Fruit fly (Drosophila melanogaster) whole organism, embryonic: Measurements from ENCODE around the gene ImpE1.

Experiments used
- ATbp ChIP-seq: fragments of 200-800 bp; sonication (Bioruptor generic); optimal IDR thresholded peaks from 2 replicates; lab custom pipeline; 2017; ENCODE audit warnings: missing biosample characterization, mild to moderate bottlenecking, missing genetic modification characterization, missing genetic modification reagents
- Antp ChIP-seq: fragments of 200-800 bp; sonication (Bioruptor generic); optimal IDR thresholded peaks from 3 replicates; lab custom pipeline; 2016; ENCODE audit warnings: missing biosample characterization, missing genetic modification characterization
- Asciz ChIP-seq: fragments of 200-800 bp; sonication (Bioruptor generic); optimal IDR thresholded peaks from 2 replicates; lab custom pipeline; 2017; ENCODE audit warnings: missing biosample characterization, mild to moderate bottlenecking, missing genetic modification characterization, missing genetic modification reagents
- CG10543 ChIP-seq: fragments of 200-800 bp; sonication (Bioruptor generic); optimal IDR thresholded peaks from 3 replicates; lab custom pipeline; 2017; ENCODE audit warnings: missing biosample characterization, mild to moderate bottlenecking, missing genetic modification characterization, moderate library complexity
- CG17359 ChIP-seq: fragments of 200-800 bp; sonication (Bioruptor generic); optimal IDR thresholded peaks from 3 replicates; lab custom pipeline; 2018; ENCODE audit warnings: missing biosample characterization, mild to moderate bottlenecking, missing genetic modification characterization, moderate library complexity
- CG18262 ChIP-seq: fragments of 200-800 bp; optimal IDR thresholded peaks from 3 replicates; lab custom pipeline; 2019; ENCODE audit warnings: missing biosample characterization, mild to moderate bottlenecking, missing genetic modification characterization, moderate library complexity
- CG2875 ChIP-seq: fragments of 200-800 bp; sonication (Bioruptor generic); optimal IDR thresholded peaks from 2 replicates; lab custom pipeline; 2017; ENCODE audit warnings: missing biosample characterization, mild to moderate bottlenecking, missing genetic modification characterization, missing genetic modification reagents
- CG3281 ChIP-seq: fragments of 200-800 bp; sonication (Bioruptor generic); optimal IDR thresholded peaks from 3 replicates; lab custom pipeline; 2017; ENCODE audit warnings: missing biosample characterization, mild to moderate bottlenecking, missing genetic modification characterization
- CG4424 ChIP-seq: fragments of 200-800 bp; sonication (Bioruptor generic); optimal IDR thresholded peaks from 3 replicates; lab custom pipeline; 2016; ENCODE audit warnings: missing biosample characterization, missing genetic modification characterization
- CG4820 ChIP-seq: fragments of 200-800 bp; sonication (Bioruptor generic); optimal IDR thresholded peaks from 3 replicates; lab custom pipeline; 2016; ENCODE audit warnings: missing biosample characterization, missing genetic modification characterization
- CG6175 ChIP-seq: fragments of 200-800 bp; sonication (Bioruptor generic); IDR thresholded peaks from 3 replicates; pipeline ENCODE4 v1.3.6; 2022; ENCODE audit warnings: missing biosample characterization, missing genetic modification characterization
- CG6689 ChIP-seq: fragments of 200-800 bp; sonication (Bioruptor generic); IDR thresholded peaks from 2 replicates; pipeline ENCODE4 v1.3.6; 2022; ENCODE audit warnings: missing biosample characterization, missing genetic modification characterization
- CG8388 ChIP-seq: fragments of 200-800 bp; sonication (Bioruptor generic); optimal IDR thresholded peaks from 2 replicates; lab custom pipeline; 2019; ENCODE audit warnings: missing biosample characterization, mild to moderate bottlenecking, missing genetic modification characterization, moderate library complexity
- CG8944 ChIP-seq: fragments of 200-800 bp; sonication (Bioruptor generic); optimal IDR thresholded peaks from 3 replicates; lab custom pipeline; 2016; ENCODE audit warnings: missing biosample characterization, missing genetic modification characterization
- CrebB ChIP-seq: fragments of 200-800 bp; sonication (Bioruptor generic); optimal IDR thresholded peaks from 3 replicates; lab custom pipeline; 2018; ENCODE audit warnings: missing biosample characterization, mild to moderate bottlenecking, missing genetic modification characterization
- Dad ChIP-seq: fragments of 200-800 bp; sonication (Bioruptor generic); optimal IDR thresholded peaks from 3 replicates; lab custom pipeline; 2016; ENCODE audit warnings: missing biosample characterization, missing genetic modification characterization
- Deaf1 ChIP-seq: fragments of 200-800 bp; optimal IDR thresholded peaks from 3 replicates; lab custom pipeline; 2019; ENCODE audit warnings: missing biosample characterization, mild to moderate bottlenecking, missing genetic modification characterization, moderate library complexity
- Drgx ChIP-seq: fragments of 200-800 bp; sonication (Bioruptor generic); IDR thresholded peaks from 2 replicates; pipeline ENCODE4 v1.3.6; 2022; ENCODE audit warnings: missing biosample characterization, missing genetic modification characterization
- Ets65A ChIP-seq: fragments of 200-800 bp; sonication (Bioruptor generic); peaks from one replicate; lab custom pipeline; 2016; ENCODE audit warnings: missing biosample characterization, missing genetic modification characterization
- Gug ChIP-seq: fragments of 200-800 bp; sonication (Bioruptor generic); IDR thresholded peaks from 4 replicates; pipeline ENCODE4 v1.3.6; 2022; ENCODE audit warnings: missing biosample characterization, missing genetic modification characterization
- HLH3B ChIP-seq: fragments of 200-800 bp; sonication (Bioruptor generic); IDR thresholded peaks from 2 replicates; pipeline ENCODE4 v1.3.6; 2022; ENCODE audit warnings: missing biosample characterization, missing genetic modification characterization
- Hr78 ChIP-seq, 2 experiments: fragments of 200-800 bp in 1 of 2; fragments of >200 bp in 1 of 2; sonication (Bioruptor generic) in 1 of 2; optimal IDR thresholded peaks; 2 replicates each; lab custom pipeline; 2017 to 2019; ENCODE audit warnings: missing biosample characterization in 2 of 2, missing genetic modification characterization in 2 of 2, mild to moderate bottlenecking in 1 of 2, moderate library complexity in 1 of 2
- Optix ChIP-seq: fragments of 200-800 bp; sonication (Bioruptor generic); IDR thresholded peaks from 3 replicates; pipeline ENCODE4 v1.3.6; 2022; ENCODE audit warnings: missing biosample characterization, missing genetic modification characterization
- Ssrp ChIP-seq: fragments of 200-800 bp; sonication (Bioruptor generic); optimal IDR thresholded peaks from 2 replicates; lab custom pipeline; 2018; ENCODE audit warnings: missing biosample characterization, mild to moderate bottlenecking, missing genetic modification characterization, moderate library complexity
- Xrp1 ChIP-seq: fragments of 200-800 bp; sonication (Bioruptor generic); IDR thresholded peaks from 2 replicates; pipeline ENCODE4 v1.3.6; 2022; ENCODE audit warnings: missing biosample characterization, missing genetic modification characterization
- az2 ChIP-seq: fragments of 200-800 bp; sonication (Bioruptor generic); optimal IDR thresholded peaks from 3 replicates; lab custom pipeline; 2016; ENCODE audit warnings: missing biosample characterization, missing genetic modification characterization
- bcd ChIP-seq: fragments of 200-800 bp; sonication (Bioruptor generic); optimal IDR thresholded peaks from 2 replicates; lab custom pipeline; 2017; ENCODE audit warnings: missing biosample characterization, mild to moderate bottlenecking, missing genetic modification characterization
- chinmo ChIP-seq: fragments of 200-800 bp; sonication (Bioruptor generic); IDR thresholded peaks from 4 replicates; pipeline ENCODE4 v1.3.6; 2022; ENCODE audit warnings: missing biosample characterization, missing genetic modification characterization; ENCODE audit not compliant: partially characterized antibody
- crol ChIP-seq: fragments of 200-800 bp; sonication (Bioruptor generic); IDR thresholded peaks from 2 replicates; pipeline ENCODE4 v1.3.6; 2022; ENCODE audit warnings: missing biosample characterization, missing genetic modification characterization
- dati ChIP-seq: fragments of 200-800 bp; sonication (Bioruptor generic); IDR thresholded peaks from 2 replicates; pipeline ENCODE4 v1.3.6; 2022; ENCODE audit warnings: missing biosample characterization, missing genetic modification characterization
- dysf ChIP-seq: fragments of 200-800 bp; sonication (Bioruptor generic); IDR thresholded peaks from 3 replicates; pipeline ENCODE4 v1.3.6; 2022; ENCODE audit warnings: missing biosample characterization, missing genetic modification characterization
- fd96Cb ChIP-seq: fragments of 200-800 bp; sonication (Bioruptor generic); optimal IDR thresholded peaks from 2 replicates; lab custom pipeline; 2018; ENCODE audit warnings: missing biosample characterization, mild to moderate bottlenecking, missing genetic modification characterization, moderate library complexity
- insv ChIP-seq, 2 experiments: fragments of 200-800 bp; sonication (Bioruptor generic); optimal IDR thresholded peaks; 3 replicates each; lab custom pipeline; 2016 to 2018; ENCODE audit warnings: missing biosample characterization in 2 of 2, missing genetic modification characterization in 2 of 2
- kni ChIP-seq: fragments of 200-800 bp; sonication (Bioruptor generic); optimal IDR thresholded peaks from 3 replicates; lab custom pipeline; 2017; ENCODE audit warnings: mild to moderate bottlenecking, missing biosample characterization, missing genetic modification reagents, missing genetic modification characterization
- lola ChIP-seq, 3 experiments: fragments of >200 bp in 2 of 3; fragments of 200-800 bp in 1 of 3; sonication (Bioruptor generic) in 1 of 3; optimal IDR thresholded peaks; 2 replicates each; lab custom pipeline; 2017 to 2019; ENCODE audit warnings: missing biosample characterization in 3 of 3, missing genetic modification characterization in 3 of 3, mild to moderate bottlenecking in 1 of 3, moderate library complexity in 1 of 3
- mirr ChIP-seq: fragments of 200-800 bp; sonication (Bioruptor generic); optimal IDR thresholded peaks from 3 replicates; lab custom pipeline; 2018; ENCODE audit warnings: missing biosample characterization, mild to moderate bottlenecking, missing genetic modification characterization
- odd ChIP-seq: fragments of 200-800 bp; sonication (Bioruptor generic); optimal IDR thresholded peaks from 2 replicates; lab custom pipeline; 2017; ENCODE audit warnings: missing biosample characterization, mild to moderate bottlenecking, missing genetic modification characterization
- org-1 ChIP-seq: fragments of 200-800 bp; sonication (Bioruptor generic); optimal IDR thresholded peaks from 2 replicates; lab custom pipeline; 2017; ENCODE audit warnings: missing biosample characterization, missing genetic modification characterization
- pum ChIP-seq: fragments of 200-800 bp; sonication (Bioruptor generic); optimal IDR thresholded peaks from 2 replicates; lab custom pipeline; 2016; ENCODE audit warnings: missing biosample characterization, missing genetic modification characterization
- row ChIP-seq: fragments of 200-800 bp; sonication (Bioruptor generic); IDR thresholded peaks from 3 replicates; pipeline ENCODE4 v1.3.6; 2022; ENCODE audit warnings: missing biosample characterization, missing genetic modification characterization
- schlank ChIP-seq: fragments of 200-800 bp; sonication (Bioruptor generic); optimal IDR thresholded peaks from 2 replicates; lab custom pipeline; 2018; ENCODE audit warnings: missing biosample characterization, mild to moderate bottlenecking, missing genetic modification characterization
- sd ChIP-seq: fragments of 200-800 bp; sonication (Bioruptor generic); optimal IDR thresholded peaks from 3 replicates; lab custom pipeline; 2018; ENCODE audit warnings: missing biosample characterization, mild to moderate bottlenecking, missing genetic modification characterization, moderate library complexity
- sens ChIP-seq: fragments of 200-800 bp; sonication (Bioruptor generic); peaks from one replicate; lab custom pipeline; 2016; ENCODE audit warnings: missing biosample characterization, missing genetic modification characterization
- sisA ChIP-seq: fragments of 200-800 bp; sonication (Bioruptor generic); IDR thresholded peaks from 2 replicates; pipeline ENCODE4 v1.3.6; 2022; ENCODE audit warnings: missing biosample characterization, missing genetic modification characterization
- slbo ChIP-seq: fragments of 200-800 bp; sonication (Bioruptor generic); IDR thresholded peaks from 2 replicates; pipeline ENCODE4 v1.3.6; 2022; ENCODE audit warnings: missing biosample characterization, missing genetic modification characterization
- zfh1 ChIP-seq: fragments of 200-800 bp; sonication (Bioruptor generic); IDR thresholded peaks from 3 replicates; pipeline ENCODE4 v1.3.6; 2022; ENCODE audit warnings: missing biosample characterization, missing genetic modification characterization

Gene ImpE1

DNA sequence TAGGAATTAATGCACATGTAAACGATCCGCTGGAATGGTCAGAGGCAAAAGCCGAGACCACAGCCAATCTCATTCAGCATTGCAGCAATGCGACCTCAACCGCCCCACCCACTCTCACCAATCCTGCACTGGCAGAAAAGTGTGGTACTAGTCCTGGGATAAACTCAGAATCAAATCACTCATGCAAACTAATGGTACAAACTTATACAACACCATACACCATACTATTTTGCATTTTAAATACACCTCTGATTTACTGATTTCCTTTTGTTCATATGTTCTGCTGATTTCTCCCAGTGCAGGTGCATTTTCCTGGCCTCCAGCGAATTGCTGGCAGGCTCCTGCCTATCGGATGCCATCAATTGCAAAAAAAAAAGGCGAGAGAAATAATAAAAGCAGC is 46.8 kb downstream of the ImpE1 start (continued):
- TF ChIP-seq Antp (GFP tag; lab: Kevin White, UChicago) (peak; percentile 51), bcd (peak; percentile 16), CG4820 (GFP tag; lab: Kevin White, UChicago) (peak; percentile 12), odd (GFP tag; lab: Kevin White, UChicago) (no peak), fd96Cb (tag; lab: Kevin White, UChicago) (peak; percentile 43), slbo (GFP tag; lab: Robert Waterston, UW) (0 out of 2 replicates have a peak, but pooled peaks have one; percentile 20), sisA (0 out of 2 replicates have a peak, but pooled peaks have one; percentile 19), pum (GFP tag; lab: Kevin White, UChicago) (peak; percentile 17), CG8944 (GFP tag; lab: Kevin White, UChicago) (peak; percentile 18), zfh1 (GFP tag; lab: Robert Waterston, UW) (peak; percentile 64; the same call in 1 of the 3 replicates), Ets65A (GFP tag; lab: Kevin White, UChicago) (peak; percentile 1), CG2875 (GFP tag; lab: Kevin White, UChicago) (peak; percentile 0), org-1 (GFP tag; lab: Kevin White, UChicago) (peak; percentile 7), dati (GFP tag; lab: Robert Waterston, UW) (no peak), Asciz (GFP tag; lab: Kevin White, UChicago) (peak; percentile 2), row (0 out of 3 replicates have a peak, but pooled peaks have one; percentile 22), az2 (GFP tag; lab: Kevin White, UChicago) (peak; percentile 19), ATbp (GFP tag; lab: Kevin White, UChicago) (peak; percentile 54), Xrp1 (GFP tag; lab: Robert Waterston, UW) (peak; percentile 34; the same call in 1 of the 2 replicates), Ssrp (tag; lab: Kevin White, UChicago) (peak; percentile 29), dysf (GFP tag; lab: Robert Waterston, UW) (no peak), CG4424 (peak; percentile 19), sens (GFP tag; lab: Kevin White, UChicago) (peak; percentile 80), CG6689 (GFP tag; lab: Robert Waterston, UW) (peak; percentile 19; the same call in 1 of the 2 replicates), Gug (GFP tag; lab: Robert Waterston, UW) (peak; percentile 35; the same call in 1 of the 4 replicates), HLH3B (GFP tag; lab: Robert Waterston, UW) (peak; percentile 39; the same call in 1 of the 2 replicates), CG8388 (GFP tag; lab: Kevin White, UChicago) (peak; percentile 9), CG18262 (tag; lab: Kevin White, UChicago) (peak; percentile 25), CG17359 (peak; percentile 37)

DNA sequence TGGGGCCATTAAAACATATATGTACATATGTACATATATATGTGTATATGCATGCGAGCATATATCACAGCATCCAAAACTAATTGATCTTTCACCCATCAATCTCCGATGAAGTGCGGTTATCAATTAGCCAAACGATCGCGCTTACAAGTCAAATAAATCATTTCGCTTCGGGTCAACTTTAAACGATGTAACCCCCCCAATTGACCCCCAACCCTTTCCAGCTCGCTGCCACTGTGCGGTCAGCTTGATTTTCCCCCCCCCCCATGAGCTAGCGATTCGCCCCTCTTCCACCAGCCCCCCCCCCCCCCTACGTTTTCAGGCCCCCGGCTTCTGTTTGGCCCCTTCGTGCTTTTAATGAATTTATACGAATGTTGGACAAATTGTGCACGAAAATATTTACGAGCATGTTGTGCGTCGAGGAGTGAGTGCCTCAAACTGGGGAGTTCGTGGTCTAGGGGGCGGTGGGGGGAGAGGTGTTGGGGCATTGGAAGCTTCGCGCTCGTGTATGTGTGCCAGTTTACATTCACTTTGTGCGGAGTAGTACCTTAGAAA is 47.5 kb downstream of the ImpE1 start:
- TF ChIP-seq lola (GFP tag; optimal IDR thresholded peaks at IDR 0.05; lab: Kevin White, UChicago) (no peak), Optix (GFP tag; lab: Robert Waterston, UW) (no peak), CG6175 (GFP tag; lab: Robert Waterston, UW) (peak; percentile 37; the same call in 1 of the 3 replicates), schlank (tag; lab: Kevin White, UChicago) (no peak), CG10543 (GFP tag; lab: Kevin White, UChicago) (peak; percentile 16), Hr78 (GFP tag; optimal IDR thresholded peaks at IDR 0.05; lab: Kevin White, UChicago) (peak in 1 of 2 experiments; percentile 98), sd (peak; percentile 16), insv (GFP tag; optimal IDR thresholded peaks at IDR 0.05; lab: Kevin White, UChicago) (no peak), Deaf1 (peak; percentile 85), kni (GFP tag; lab: Kevin White, UChicago) (peak; percentile 29), Dad (GFP tag; lab: Kevin White, UChicago) (no peak), mirr (peak; percentile 13), chinmo (GFP tag; lab: Robert Waterston, UW) (0 out of 4 replicates have a peak, but pooled peaks have one; percentile 28), Drgx (0 out of 2 replicates have a peak, but pooled peaks have one; percentile 7), crol (GFP tag; lab: Robert Waterston, UW) (peak; percentile 90), CrebB (tag; lab: Kevin White, UChicago) (no peak), CG3281 (GFP tag; lab: Kevin White, UChicago) (no peak)
